Fruit fly (Drosophila melanogaster): ENCODE measurements around the gene CG9029.

Gene CG9029

DNA sequence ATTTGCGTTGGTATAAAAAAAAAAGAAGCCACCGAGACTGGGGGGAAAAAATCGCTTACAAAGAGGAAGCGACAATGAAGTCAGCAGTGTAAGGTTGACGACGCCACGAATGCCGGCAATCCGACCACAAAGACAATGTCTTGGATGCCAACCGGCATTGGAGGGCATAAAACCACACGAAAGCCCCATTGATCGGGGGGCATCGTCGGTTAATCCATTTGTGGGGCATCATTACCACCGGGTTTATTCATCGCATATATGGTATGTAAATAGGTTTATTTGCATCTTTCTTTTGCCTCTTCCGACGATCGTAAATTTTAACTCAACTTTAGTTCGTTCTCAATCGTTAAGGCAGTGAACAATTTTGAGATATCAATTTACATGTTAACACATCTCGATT, 1.2 kb downstream of the CG9029 start:
- TF ChIP-seq br (GFP tag; optimal IDR thresholded peaks at IDR 0.05), result no peak
- no peak for TF ChIP-seq Myc (optimal IDR thresholded peaks at IDR 0.05)
- TF ChIP-seq dsf (GFP tag; optimal IDR thresholded peaks at IDR 0.05; ENCODE audit: borderline replicate concordance), result no peak
- TF ChIP-seq sv (GFP tag; optimal IDR thresholded peaks at IDR 0.05), result no peak
- TF ChIP-seq Dfd (GFP tag; optimal IDR thresholded peaks at IDR 0.05), result no peak
- TF ChIP-seq jim (GFP tag; optimal IDR thresholded peaks at IDR 0.05), result no peak
- no peak for TF ChIP-seq brk (GFP tag; optimal IDR thresholded peaks at IDR 0.05)

DNA sequence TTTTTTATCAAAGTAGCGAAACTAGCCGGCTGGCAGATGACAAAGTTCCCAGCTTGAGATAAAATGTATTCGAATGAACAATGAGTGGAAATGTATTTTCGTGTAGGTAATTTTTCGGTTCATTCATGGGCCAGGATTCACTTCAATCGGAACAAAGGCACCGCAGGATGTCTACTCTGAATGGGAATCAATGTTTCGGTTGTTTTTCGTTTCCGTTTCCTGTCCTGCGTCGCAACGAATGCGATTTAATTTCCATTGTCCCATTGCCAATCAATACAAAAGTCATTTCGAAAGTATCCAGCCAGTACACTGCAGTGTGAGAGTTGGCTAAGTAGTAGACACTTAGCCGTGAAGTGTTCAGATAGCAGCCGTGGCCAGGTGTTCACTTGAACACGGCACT, 4.8 kb downstream of the CG9029 start:
- TF ChIP-seq woc (GFP tag; optimal IDR thresholded peaks at IDR 0.05) (no peak), brk (GFP tag; optimal IDR thresholded peaks at IDR 0.05) (no peak), h (GFP tag; optimal IDR thresholded peaks at IDR 0.05) (no peak), dl (GFP tag; optimal IDR thresholded peaks at IDR 0.05; ENCODE audit: insufficient read depth in 1 of 2, partially characterized antibody in 2 of 2) (no peak), GATAd (GFP tag; optimal IDR thresholded peaks at IDR 0.05) (no peak), fru (GFP tag; optimal IDR thresholded peaks at IDR 0.05) (no peak), CG32264 (GFP tag; optimal IDR thresholded peaks at IDR 0.05) (no peak), rgr (GFP tag; optimal IDR thresholded peaks at IDR 0.05) (no peak), foxo (GFP tag; optimal IDR thresholded peaks at IDR 0.05) (no peak), pan (optimal IDR thresholded peaks at IDR 0.05) (no peak), usp (GFP tag; optimal IDR thresholded peaks at IDR 0.05) (no peak), Myc (optimal IDR thresholded peaks at IDR 0.05) (no peak), CrebA (GFP tag; optimal IDR thresholded peaks at IDR 0.05; ENCODE audit: borderline replicate concordance) (no peak), br (GFP tag; optimal IDR thresholded peaks at IDR 0.05) (no peak), Hnf4 (GFP tag; optimal IDR thresholded peaks at IDR 0.05) (no peak), Sp1 (GFP tag; optimal IDR thresholded peaks at IDR 0.05) (no peak), sage (GFP tag; optimal IDR thresholded peaks at IDR 0.05) (no peak)

DNA sequence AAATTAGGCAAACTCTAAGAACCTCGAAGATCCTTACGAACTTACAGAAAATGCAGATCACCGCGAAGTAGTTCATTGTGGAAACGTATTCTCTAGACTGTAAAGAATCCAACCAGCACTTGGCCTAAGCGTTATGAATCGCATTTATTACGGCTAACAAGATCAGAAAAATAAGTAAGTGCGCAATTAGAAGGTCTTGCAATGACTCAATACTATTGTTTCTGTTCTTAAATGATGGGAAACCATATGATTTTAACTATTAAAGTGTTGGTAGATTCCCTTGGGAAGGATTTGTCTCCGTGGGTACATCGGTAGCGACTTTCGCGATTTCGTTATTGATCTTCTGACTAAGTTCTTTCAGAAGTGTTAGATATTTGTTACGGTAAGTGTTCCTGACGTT, 7.0 kb downstream of the CG9029 start, which contains the start of gene Acp26Ab:
TSS of gene Acp26Ab (minus strand) at position 101 of the 400 bp plus-strand sequence.
- TF ChIP-seq dmrt93B (GFP tag; optimal IDR thresholded peaks at IDR 0.05), result no peak
- TF ChIP-seq pan (optimal IDR thresholded peaks at IDR 0.05), result no peak

DNA sequence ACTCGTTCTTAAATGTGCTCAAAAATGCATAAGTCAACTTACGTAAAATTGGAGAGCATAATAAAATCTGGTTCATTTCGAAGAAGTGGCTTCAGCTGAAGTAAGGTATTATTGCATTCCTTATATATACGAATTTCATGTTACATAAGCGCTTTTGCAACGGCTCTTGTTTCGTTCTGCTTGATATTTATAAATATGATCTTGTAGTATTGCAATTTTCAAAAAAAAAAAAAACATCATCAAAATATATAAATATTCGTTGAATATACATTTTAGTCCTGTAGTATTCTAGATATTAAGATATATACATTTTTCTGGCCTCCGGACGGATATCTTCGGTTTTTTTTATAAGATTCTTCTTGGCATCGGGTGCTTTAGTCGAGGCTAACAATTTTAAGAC, 8.0 kb downstream of the CG9029 start, which contains the start of gene Acp26Aa:
TSS of gene Acp26Aa (minus strand) at position 101 of the 400 bp plus-strand sequence.
- TF ChIP-seq jim (GFP tag; optimal IDR thresholded peaks at IDR 0.05) (no peak), rgr (GFP tag; optimal IDR thresholded peaks at IDR 0.05) (no peak), tai (GFP tag; optimal IDR thresholded peaks at IDR 0.05) (no peak), br (GFP tag; optimal IDR thresholded peaks at IDR 0.05) (no peak), Vsx2 (GFP tag; optimal IDR thresholded peaks at IDR 0.05; ENCODE audit: partially characterized antibody) (no peak), dsf (GFP tag; optimal IDR thresholded peaks at IDR 0.05; ENCODE audit: borderline replicate concordance) (no peak), usp (GFP tag; optimal IDR thresholded peaks at IDR 0.05) (no peak), CG32264 (GFP tag; optimal IDR thresholded peaks at IDR 0.05) (no peak), Abd-B (GFP tag; optimal IDR thresholded peaks at IDR 0.05) (no peak), dl (GFP tag; optimal IDR thresholded peaks at IDR 0.05; ENCODE audit: insufficient read depth in 1 of 2, partially characterized antibody in 2 of 2) (no peak), Jra (GFP tag; optimal IDR thresholded peaks at IDR 0.05) (no peak), Rel (GFP tag; optimal IDR thresholded peaks at IDR 0.05) (no peak), Rel (tag; optimal IDR thresholded peaks at IDR 0.05) (no peak), Hr78 (GFP tag; optimal IDR thresholded peaks at IDR 0.05) (no peak), sv (GFP tag; optimal IDR thresholded peaks at IDR 0.05) (no peak), sage (GFP tag; optimal IDR thresholded peaks at IDR 0.05) (no peak), dmrt93B (GFP tag; optimal IDR thresholded peaks at IDR 0.05) (no peak), Mio (GFP tag; optimal IDR thresholded peaks at IDR 0.05) (no peak), Hnf4 (GFP tag; optimal IDR thresholded peaks at IDR 0.05) (no peak), Dfd (GFP tag; optimal IDR thresholded peaks at IDR 0.05) (no peak)

DNA sequence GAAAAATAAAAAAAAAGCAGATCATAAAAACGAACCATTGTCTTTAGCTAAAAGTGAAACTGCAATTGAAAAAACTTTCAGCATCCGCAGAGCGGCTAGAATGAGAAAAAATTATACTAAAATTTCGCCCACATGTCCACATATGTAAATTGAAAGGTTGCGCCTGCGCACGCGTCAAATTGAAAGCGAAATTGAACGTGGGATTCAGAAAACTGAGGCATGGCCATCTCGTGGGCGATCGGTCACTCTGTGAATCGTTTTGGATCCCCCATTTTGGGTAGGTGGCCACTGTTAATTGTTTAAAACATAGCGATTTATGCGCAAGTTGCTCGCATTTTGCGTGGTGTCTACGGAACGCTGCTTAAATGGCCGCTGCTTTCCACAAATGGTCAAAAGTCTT, 8.7 kb downstream of the CG9029 start:
- no peak for TF ChIP-seq dmrt93B (GFP tag; optimal IDR thresholded peaks at IDR 0.05)
- TF ChIP-seq psq (GFP tag; optimal IDR thresholded peaks at IDR 0.05), result no peak
- no peak for TF ChIP-seq Rel (GFP tag; optimal IDR thresholded peaks at IDR 0.05)
- TF ChIP-seq Rel (tag; optimal IDR thresholded peaks at IDR 0.05), result no peak
- TF ChIP-seq Myc (optimal IDR thresholded peaks at IDR 0.05), result no peak
- no peak for TF ChIP-seq foxo (GFP tag; optimal IDR thresholded peaks at IDR 0.05)
- TF ChIP-seq Jra (GFP tag; optimal IDR thresholded peaks at IDR 0.05), result no peak
- TF ChIP-seq woc (GFP tag; optimal IDR thresholded peaks at IDR 0.05), result no peak
- no peak for TF ChIP-seq HLH106 (tag; optimal IDR thresholded peaks at IDR 0.05)
- TF ChIP-seq Vsx2 (GFP tag; optimal IDR thresholded peaks at IDR 0.05; ENCODE audit: partially characterized antibody), result no peak
- TF ChIP-seq lola (GFP tag; optimal IDR thresholded peaks at IDR 0.05), result no peak
- TF ChIP-seq CG32264 (GFP tag; optimal IDR thresholded peaks at IDR 0.05), result no peak
- no peak for TF ChIP-seq Hnf4 (GFP tag; optimal IDR thresholded peaks at IDR 0.05)
- TF ChIP-seq br (GFP tag; optimal IDR thresholded peaks at IDR 0.05), result no peak
- TF ChIP-seq dsf (GFP tag; optimal IDR thresholded peaks at IDR 0.05; ENCODE audit: borderline replicate concordance), result no peak
- TF ChIP-seq Dfd (GFP tag; optimal IDR thresholded peaks at IDR 0.05), result no peak
- TF ChIP-seq jim (GFP tag; optimal IDR thresholded peaks at IDR 0.05), result no peak
- TF ChIP-seq fru (GFP tag; optimal IDR thresholded peaks at IDR 0.05), result no peak
- no peak for TF ChIP-seq GATAd (GFP tag; optimal IDR thresholded peaks at IDR 0.05)
- TF ChIP-seq N (GFP tag; optimal IDR thresholded peaks at IDR 0.05), result no peak
